Fruit fly (Drosophila melanogaster) whole organism: Measurements from ENCODE around the gene CG14610.

Experiments used
- Dll ChIP-seq: fragments of >200 bp; optimal IDR thresholded peaks from 2 replicates; lab custom pipeline; 2017
- psq ChIP-seq: fragments of >200 bp; optimal IDR thresholded peaks from 2 replicates; lab custom pipeline; 2017

dm6 chr3R:7123699-7124098, 20.4 kb downstream of the CG14610 start:
- TF ChIP-seq Dll (lab: Kevin White, UChicago) (no peak), psq (lab: Kevin White, UChicago) (no peak)
